Worm (Caenorhabditis elegans): ENCODE data around the gene ZC317.2.

ce11 chrV:5490205-5490604 is 30.3 kb downstream of the ZC317.2 start, which contains the start of gene T05C3.6:
- no peak for TF ChIP-seq ztf-4 (tag; optimal IDR thresholded peaks at IDR 0.05)
- TF ChIP-seq ZK546.5 (tag; optimal IDR thresholded peaks at IDR 0.05), result no peak
- no peak for TF ChIP-seq nhr-25 (tag; optimal IDR thresholded peaks at IDR 0.05)
- no peak for TF ChIP-seq ztf-11 (tag; optimal IDR thresholded peaks at IDR 0.05)
- TF ChIP-seq unc-62 (GFP tag; optimal IDR thresholded peaks at IDR 0.05), result no peak
- no peak for TF ChIP-seq nhr-12 (tag; optimal IDR thresholded peaks at IDR 0.05)
- TF ChIP-seq aly-2 (tag; optimal IDR thresholded peaks at IDR 0.05), result no peak
- TF ChIP-seq fos-1 (tag; optimal IDR thresholded peaks at IDR 0.05), result no peak
- TF ChIP-seq snpc-4 (tag; optimal IDR thresholded peaks at IDR 0.05), result no peak
- TF ChIP-seq elt-3 (tag; optimal IDR thresholded peaks at IDR 0.05), result no peak
- TF ChIP-seq R02D3.7 (tag; optimal IDR thresholded peaks at IDR 0.05), result no peak
- no peak for TF ChIP-seq ceh-9 (tag; optimal IDR thresholded peaks at IDR 0.05)
- TF ChIP-seq daf-12 (tag; optimal IDR thresholded peaks at IDR 0.05), result no peak
- peak; percentile 8 for TF ChIP-seq jun-1 (tag; optimal IDR thresholded peaks at IDR 0.05)

Data from whole organism, L3 larva.